Worm (Caenorhabditis elegans) whole organism, L1 larva: Measurements from ENCODE around the gene smc-6.

Experiments used
- C04F5.9 ChIP-seq: sonication (generic microtip); optimal IDR thresholded peaks from 2 replicates; lab custom pipeline; 2016; ENCODE audit warnings: missing genetic modification characterization, missing compliant biosample characterization
- C16A3.4 ChIP-seq: fragments of 150-350 bp; optimal IDR thresholded peaks from 2 replicates; lab custom pipeline; 2014; ENCODE audit warnings: missing biosample characterization, missing genetic modification characterization
- F16B12.6 ChIP-seq: fragments of 150-350 bp; optimal IDR thresholded peaks from 2 replicates; lab custom pipeline; 2014; ENCODE audit warnings: missing biosample characterization, missing genetic modification characterization
- Y116A8C.19 ChIP-seq: sonication (generic microtip); optimal IDR thresholded peaks from 2 replicates; lab custom pipeline; 2016; ENCODE audit warnings: missing compliant biosample characterization, missing genetic modification characterization, borderline replicate concordance
- blmp-1 ChIP-seq: fragments of 150-350 bp; optimal IDR thresholded peaks from 2 replicates; lab custom pipeline; 2014; ENCODE audit warnings: missing biosample characterization, missing genetic modification characterization
- ceh-82 ChIP-seq, 3 experiments: fragments of 150-350 bp in 1 of 3; sonication (generic microtip) in 2 of 3; optimal IDR thresholded peaks; 2 replicates each; lab custom pipeline; 2014 to 2017; ENCODE audit warnings: missing biosample characterization in 3 of 3, missing genetic modification characterization in 3 of 3
- ceh-90 ChIP-seq: sonication (generic microtip); optimal IDR thresholded peaks from 2 replicates; lab custom pipeline; 2016; ENCODE audit warnings: missing genetic modification characterization, missing compliant biosample characterization
- dpl-1 ChIP-seq, 3 experiments: fragments of 150-350 bp in 2 of 3; sonication (generic microtip) in 1 of 3; optimal IDR thresholded peaks; 2 replicates each; lab custom pipeline; 2014 to 2017; ENCODE audit warnings: missing biosample characterization in 3 of 3, missing genetic modification characterization in 3 of 3, missing genetic modification reagents in 3 of 3
- efl-1 ChIP-seq, 4 experiments: fragments of 150-350 bp; optimal IDR thresholded peaks in 3 of 4; peaks in 1 of 4; 1 replicate in 1 of 4; 2 replicates in 3 of 4; lab custom pipeline; 2014; ENCODE audit warnings: missing biosample characterization in 2 of 4, missing genetic modification characterization in 2 of 4, missing genetic modification reagents in 2 of 4
- egl-13 ChIP-seq: sonication (generic microtip); optimal IDR thresholded peaks from 2 replicates; lab custom pipeline; 2016; ENCODE audit warnings: missing genotype, missing genetic modification reagents, missing genetic modification characterization, missing compliant biosample characterization
- elt-2 ChIP-seq: sonication (generic microtip); optimal IDR thresholded peaks from 2 replicates; lab custom pipeline; 2016; ENCODE audit warnings: missing genetic modification characterization, mild to moderate bottlenecking, inconsistent platforms, missing compliant biosample characterization, missing genetic modification reagents
- fkh-4 ChIP-seq: sonication (generic microtip); optimal IDR thresholded peaks from 2 replicates; lab custom pipeline; 2016; ENCODE audit warnings: missing compliant biosample characterization, missing genetic modification characterization, borderline replicate concordance
- irx-1 ChIP-seq: sonication (generic microtip); optimal IDR thresholded peaks from 2 replicates; lab custom pipeline; 2016; ENCODE audit warnings: missing genetic modification characterization, missing compliant biosample characterization
- isw-1 ChIP-seq: fragments of 200-800 bp; sonication (Bioruptor generic); IDR thresholded peaks from 2 replicates; pipeline ENCODE4 v1.3.6; 2022; ENCODE audit warnings: missing genetic modification characterization, missing compliant biosample characterization
- lin-14 ChIP-seq: fragments of 200-800 bp; sonication (Bioruptor generic); optimal IDR thresholded peaks from 2 replicates; lab custom pipeline; 2018; ENCODE audit warnings: mild to moderate bottlenecking, missing genetic modification characterization, moderate library complexity, missing compliant biosample characterization
- lin-35 ChIP-seq, 2 experiments: fragments of 150-350 bp; optimal IDR thresholded peaks; 2 replicates each; lab custom pipeline; 2014; ENCODE audit warnings: missing biosample characterization in 2 of 2, missing genetic modification characterization in 2 of 2, missing genetic modification reagents in 2 of 2
- lsy-2 ChIP-seq, 2 experiments: fragments of 150-350 bp; optimal IDR thresholded peaks; 2 replicates each; lab custom pipeline; 2014; ENCODE audit warnings: missing biosample characterization in 2 of 2, missing genetic modification characterization in 2 of 2
- mep-1 ChIP-seq: fragments of 150-350 bp; optimal IDR thresholded peaks from 2 replicates; lab custom pipeline; 2014; ENCODE audit warnings: missing biosample characterization, missing genetic modification characterization
- nhr-19 ChIP-seq: fragments of 200-800 bp; sonication (Bioruptor generic); conservative IDR thresholded peaks from 2 replicates; pipeline ENCODE4 v1.3.6; 2022; ENCODE audit warnings: missing genetic modification characterization, missing compliant biosample characterization
- nhr-20 ChIP-seq: sonication (generic microtip); optimal IDR thresholded peaks from 2 replicates; lab custom pipeline; 2016; ENCODE audit warnings: mild to moderate bottlenecking, missing genetic modification characterization, missing compliant biosample characterization
- nhr-237 ChIP-seq: fragments of 150-350 bp; optimal IDR thresholded peaks from 2 replicates; lab custom pipeline; 2014; ENCODE audit warnings: missing biosample characterization, missing genetic modification characterization
- nhr-28 ChIP-seq: fragments of 150-350 bp; optimal IDR thresholded peaks from 2 replicates; lab custom pipeline; 2014; ENCODE audit warnings: missing biosample characterization, missing genetic modification characterization
- nhr-47 ChIP-seq: sonication (generic microtip); optimal IDR thresholded peaks from 2 replicates; lab custom pipeline; 2016; ENCODE audit warnings: mild to moderate bottlenecking, missing genetic modification characterization, moderate library complexity, missing compliant biosample characterization
- nhr-76 ChIP-seq: sonication (generic microtip); optimal IDR thresholded peaks from 2 replicates; lab custom pipeline; 2017; ENCODE audit warnings: missing biosample characterization, missing genetic modification characterization
- nhr-90 ChIP-seq: sonication (generic microtip); optimal IDR thresholded peaks from 2 replicates; lab custom pipeline; 2016; ENCODE audit warnings: mild to moderate bottlenecking, missing genetic modification characterization, missing compliant biosample characterization; ENCODE audit not compliant: poor library complexity
- pqm-1 ChIP-seq: sonication (generic microtip); optimal IDR thresholded peaks from 3 replicates; lab custom pipeline; 2017; ENCODE audit warnings: missing biosample characterization, missing genetic modification characterization
- sox-4 ChIP-seq: sonication (generic microtip); optimal IDR thresholded peaks from 2 replicates; lab custom pipeline; 2016; ENCODE audit warnings: missing genetic modification characterization, missing compliant biosample characterization
- tbx-2 ChIP-seq: sonication (generic microtip); optimal IDR thresholded peaks from 2 replicates; lab custom pipeline; 2016; ENCODE audit warnings: missing genetic modification characterization, missing compliant biosample characterization
- unc-86 ChIP-seq: sonication (generic microtip); optimal IDR thresholded peaks from 2 replicates; lab custom pipeline; 2016; ENCODE audit warnings: missing genetic modification characterization, missing compliant biosample characterization
- zag-1 ChIP-seq: fragments of 150-350 bp; optimal IDR thresholded peaks from 2 replicates; lab custom pipeline; 2014; ENCODE audit warnings: missing biosample characterization, missing genetic modification characterization
- zip-4 ChIP-seq: fragments of 200-800 bp; sonication (Bioruptor generic); optimal IDR thresholded peaks from 2 replicates; lab custom pipeline; 2018; ENCODE audit warnings: mild to moderate bottlenecking, missing genetic modification characterization, moderate library complexity, missing compliant biosample characterization
- ztf-11 ChIP-seq, 2 experiments: sonication (generic microtip); optimal IDR thresholded peaks; 2 replicates each; lab custom pipeline; 2016 to 2017; ENCODE audit warnings: missing genetic modification characterization in 2 of 2, missing biosample characterization in 1 of 2, missing compliant biosample characterization in 1 of 2

smc-6 gene

ce11 chrII:11534429-11535099 lies 44.0 kb upstream of the smc-6 start, which contains the start of gene Y62F5A.12 (continued):
- peak; percentile 78 to 92 for TF ChIP-seq lin-35 (GFP tag; optimal IDR thresholded peaks at IDR 0.05; lab: Kevin White, UChicago)
- TF ChIP-seq sox-4 (tag; lab: Kevin White, UChicago): peak; percentile 78
- TF ChIP-seq fkh-4 (tag; lab: Kevin White, UChicago): peak; percentile 54
- peak; percentile 81 to 89 (median 85) for TF ChIP-seq dpl-1 (GFP tag; optimal IDR thresholded peaks at IDR 0.05; lab: Kevin White, UChicago)
- peak; percentile 47 for TF ChIP-seq C04F5.9 (tag; lab: Kevin White, UChicago)
- TF ChIP-seq ceh-90: peak; percentile 51
- peak; percentile 22 for TF ChIP-seq blmp-1 (tag; lab: Kevin White, UChicago)
- peak; percentile 89 for TF ChIP-seq isw-1 (GFP tag; lab: Robert Waterston, UW)
- TF ChIP-seq F16B12.6 (tag; lab: Kevin White, UChicago): peak; percentile 32
- peak; percentile 53 for TF ChIP-seq Y116A8C.19 (tag; lab: Kevin White, UChicago)
- TF ChIP-seq egl-13 (tag; lab: Kevin White, UChicago): peak; percentile 72
- TF ChIP-seq nhr-19 (GFP tag; lab: Robert Waterston, UW): peak; percentile 94
- TF ChIP-seq nhr-20 (tag; lab: Kevin White, UChicago): peak; percentile 86
- peak; percentile 44 for TF ChIP-seq irx-1
- TF ChIP-seq mep-1 (tag; lab: Kevin White, UChicago): peak; percentile 63
- peak; percentile 72 to 73 for TF ChIP-seq lsy-2 (tag; optimal IDR thresholded peaks at IDR 0.05; lab: Kevin White, UChicago)
- TF ChIP-seq tbx-2 (tag; lab: Kevin White, UChicago): peak; percentile 82
- TF ChIP-seq ztf-11 (tag; optimal IDR thresholded peaks at IDR 0.05; lab: Kevin White, UChicago): peak in 1 of 2 experiments; percentile 94

ce11 chrII:11535429-11535828 lies 43.1 kb upstream of the smc-6 start:
- TF ChIP-seq lin-14 (no peak), nhr-76 (no peak), F16B12.6 (tag; lab: Kevin White, UChicago) (no peak), zip-4 (no peak), nhr-90 (tag; lab: Kevin White, UChicago) (no peak), C16A3.4 (tag; lab: Kevin White, UChicago) (no peak), pqm-1 (tag; lab: Kevin White, UChicago) (no peak), zag-1 (no peak), ceh-82 (tag; optimal IDR thresholded peaks at IDR 0.05; lab: Kevin White, UChicago) (no peak), nhr-237 (tag; lab: Kevin White, UChicago) (no peak)

ce11 chrII:11535924-11536323 lies 42.6 kb upstream of the smc-6 start:
- TF ChIP-seq unc-86: no peak
- no peak for TF ChIP-seq efl-1 (optimal IDR thresholded peaks at IDR 0.05; lab: Kevin White, UChicago)
- TF ChIP-seq efl-1 (GFP tag; optimal IDR thresholded peaks at IDR 0.05 in 1 of 2; lab: Kevin White, UChicago): peak in 1 of 2 experiments; percentile 82

- TF ChIP-seq nhr-47 (tag; lab: Kevin White, UChicago): no peak
- no peak for TF ChIP-seq elt-2 (tag; lab: Kevin White, UChicago)
- TF ChIP-seq zip-4: no peak
- no peak for TF ChIP-seq C16A3.4 (tag; lab: Kevin White, UChicago)
- no peak for TF ChIP-seq F16B12.6 (tag; lab: Kevin White, UChicago)
- TF ChIP-seq, all 84 proteins: peak for 0
Measured at ce11 chrII:11536505-11536904, 42.0 kb upstream of the smc-6 start.

ce11 chrII:11537115-11537514 lies 41.4 kb upstream of the smc-6 start:
- TF ChIP-seq nhr-28 (no peak), blmp-1 (tag; lab: Kevin White, UChicago) (peak; percentile 28)
